Worm (Caenorhabditis elegans) whole organism, L3 larva: ENCODE data around the gene C27D6.3.
"Not testable (repeated sequence)": the region's sequence is repeated elsewhere in the genome, so short reads cannot be mapped to it uniquely, and the experiment has no call there.

Experiments
- ZK546.5 ChIP-seq: sonication (generic microtip); optimal IDR thresholded peaks from 2 replicates; lab custom pipeline; 2017; ENCODE audit warnings: missing biosample characterization, missing genetic modification characterization
- ama-1 ChIP-seq: fragments of 150-350 bp; optimal IDR thresholded peaks from 2 replicates; lab custom pipeline; 2018
- ceh-16 ChIP-seq: sonication (generic microtip); optimal IDR thresholded peaks from 2 replicates; lab custom pipeline; 2017; ENCODE audit warnings: missing biosample characterization, missing genetic modification characterization
- ceh-9 ChIP-seq: sonication (generic microtip); optimal IDR thresholded peaks from 2 replicates; lab custom pipeline; 2018; ENCODE audit warnings: missing biosample characterization, missing genetic modification characterization
- daf-12 ChIP-seq: fragments of 150-350 bp; optimal IDR thresholded peaks from 2 replicates; lab custom pipeline; 2014; ENCODE audit warnings: missing biosample characterization, missing genetic modification reagents, missing genetic modification characterization
- egl-27 ChIP-seq: sonication (generic microtip); optimal IDR thresholded peaks from 4 replicates; lab custom pipeline; 2017; ENCODE audit warnings: missing biosample characterization, missing genetic modification reagents, missing genetic modification characterization
- elt-1 ChIP-seq: fragments of 150-350 bp; optimal IDR thresholded peaks from 2 replicates; lab custom pipeline; 2014; ENCODE audit warnings: missing biosample characterization, missing genetic modification characterization
- elt-3 ChIP-seq, 3 experiments: fragments of 150-350 bp in 1 of 3; sonication (generic microtip) in 2 of 3; optimal IDR thresholded peaks; 2 replicates in 2 of 3; 4 replicates in 1 of 3; lab custom pipeline; 2014 to 2017; ENCODE audit warnings: missing biosample characterization in 3 of 3, missing genetic modification characterization in 3 of 3
- fkh-10 ChIP-seq: sonication (generic microtip); optimal IDR thresholded peaks from 2 replicates; lab custom pipeline; 2017; ENCODE audit warnings: missing biosample characterization, missing genetic modification reagents, missing genetic modification characterization
- fkh-2 ChIP-seq: fragments of 150-350 bp; optimal IDR thresholded peaks from 2 replicates; lab custom pipeline; 2014; ENCODE audit warnings: missing biosample characterization, missing genetic modification reagents, missing genetic modification characterization
- fos-1 ChIP-seq: fragments of 150-350 bp; optimal IDR thresholded peaks from 2 replicates; lab custom pipeline; 2014; ENCODE audit warnings: missing biosample characterization, missing genetic modification characterization
- lin-15B ChIP-seq: fragments of 150-350 bp; optimal IDR thresholded peaks from 2 replicates; lab custom pipeline; 2014; ENCODE audit warnings: missing biosample characterization, missing genetic modification characterization
- lin-39 ChIP-seq: fragments of 150-350 bp; optimal IDR thresholded peaks from 2 replicates; lab custom pipeline; 2018; ENCODE audit warnings: missing biosample characterization, missing genetic modification reagents, missing genetic modification characterization
- mdl-1 ChIP-seq: fragments of 150-350 bp; optimal IDR thresholded peaks from 2 replicates; lab custom pipeline; 2014; ENCODE audit warnings: missing biosample characterization, missing genetic modification characterization
- mml-1 ChIP-seq: fragments of 150-350 bp; sonication (generic microtip); optimal IDR thresholded peaks from 3 replicates; lab custom pipeline; 2014; ENCODE audit warnings: missing biosample characterization, missing genetic modification characterization
- nfya-1 ChIP-seq: sonication (generic microtip); optimal IDR thresholded peaks from 2 replicates; lab custom pipeline; 2017; ENCODE audit warnings: missing genetic modification characterization, mild to moderate bottlenecking, missing compliant biosample characterization, antibody characterized with exemption, moderate library complexity; ENCODE audit not compliant: insufficient read depth
- nhr-11 ChIP-seq: fragments of 150-350 bp; optimal IDR thresholded peaks from 2 replicates; lab custom pipeline; 2014; ENCODE audit warnings: missing biosample characterization, missing genetic modification characterization
- nhr-12 ChIP-seq: fragments of 150-350 bp; optimal IDR thresholded peaks from 2 replicates; lab custom pipeline; 2014; ENCODE audit warnings: missing biosample characterization, missing genetic modification characterization
- nhr-237 ChIP-seq: fragments of 150-350 bp; optimal IDR thresholded peaks from 2 replicates; lab custom pipeline; 2014; ENCODE audit warnings: missing biosample characterization, missing genetic modification characterization
- nhr-25 ChIP-seq: sonication (generic microtip); optimal IDR thresholded peaks from 2 replicates; lab custom pipeline; 2017; ENCODE audit warnings: missing biosample characterization, missing genetic modification characterization
- nhr-28 ChIP-seq: fragments of 150-350 bp; optimal IDR thresholded peaks from 2 replicates; lab custom pipeline; 2014; ENCODE audit warnings: missing biosample characterization, missing genetic modification characterization
- nhr-67 ChIP-seq: fragments of 150-350 bp; optimal IDR thresholded peaks from 2 replicates; lab custom pipeline; 2014; ENCODE audit warnings: missing biosample characterization, missing genetic modification characterization
- nhr-76 ChIP-seq: fragments of 150-350 bp; sonication (generic microtip); optimal IDR thresholded peaks from 5 replicates; lab custom pipeline; 2014; ENCODE audit warnings: missing biosample characterization, missing genetic modification characterization
- nhr-77 ChIP-seq: fragments of 150-350 bp; optimal IDR thresholded peaks from 2 replicates; lab custom pipeline; 2014; ENCODE audit warnings: missing biosample characterization, missing genetic modification characterization
- pqm-1 ChIP-seq: fragments of 150-350 bp; optimal IDR thresholded peaks from 2 replicates; lab custom pipeline; 2017; ENCODE audit warnings: missing biosample characterization, missing genetic modification characterization, inconsistent platforms
- sea-2 ChIP-seq: fragments of 150-350 bp; sonication (generic microtip); optimal IDR thresholded peaks from 4 replicates; lab custom pipeline; 2014; ENCODE audit warnings: missing biosample characterization, missing genetic modification reagents, missing genetic modification characterization
- skn-1 ChIP-seq: fragments of 150-350 bp; optimal IDR thresholded peaks from 2 replicates; lab custom pipeline; 2014; ENCODE audit warnings: missing biosample characterization, missing genetic modification characterization
- snpc-4 ChIP-seq: fragments of 150-350 bp; optimal IDR thresholded peaks from 2 replicates; lab custom pipeline; 2014; ENCODE audit warnings: missing biosample characterization, missing genetic modification characterization
- tbx-2 ChIP-seq: sonication (generic microtip); optimal IDR thresholded peaks from 2 replicates; lab custom pipeline; 2016; ENCODE audit warnings: mild to moderate bottlenecking, missing genetic modification characterization, missing compliant biosample characterization
- unc-62 ChIP-seq: fragments of 150-350 bp; sonication (generic microtip); optimal IDR thresholded peaks from 4 replicates; lab custom pipeline; 2014; ENCODE audit warnings: missing biosample characterization, missing genetic modification reagents, missing genetic modification characterization
- ztf-4 ChIP-seq: fragments of 150-350 bp; optimal IDR thresholded peaks from 2 replicates; lab custom pipeline; 2014; ENCODE audit warnings: missing biosample characterization, missing genetic modification characterization

Gene C27D6.3

ce11 chrII:5171610-5172009 is 2.7 kb downstream of the C27D6.3 start, which contains the start of gene C27D6.15:
Gene C27D6.15 (plus strand): TSS chrII:5171910.
- TF ChIP-seq nhr-237, result no peak
- no peak for TF ChIP-seq ceh-16 (tag; lab: Kevin White, UChicago)
- TF ChIP-seq ceh-9 (tag; lab: Kevin White, UChicago), result no peak
- TF ChIP-seq ZK546.5, result no peak
- no peak for TF ChIP-seq tbx-2 (tag; lab: Kevin White, UChicago)
- TF ChIP-seq daf-12, result no peak
- no peak for TF ChIP-seq ama-1

ce11 chrII:5170932-5171331 is 3.3 kb downstream of the C27D6.3 start, which contains the start of gene srb-1:
Gene srb-1 (minus strand): TSS chrII:5171032.
- TF ChIP-seq fos-1 (tag; lab: Kevin White, UChicago), result no peak

ce11 chrII:5166738-5167137 is 7.5 kb downstream of the C27D6.3 start, which contains the start of gene srb-3:
Gene srb-3 (minus strand): TSS chrII:5166838.
- TF ChIP-seq lin-39 (tag; lab: Kevin White, UChicago), result no peak
- no peak for TF ChIP-seq ZK546.5

ce11 chrII:5163283-5163682 is 11.0 kb downstream of the C27D6.3 start, which contains the start of gene srb-5:
Gene srb-5 (minus strand): TSS chrII:5163383.
- TF ChIP-seq lin-15B (no peak), nhr-11 (tag; lab: Kevin White, UChicago) (no peak), ztf-4 (tag; lab: Kevin White, UChicago) (no peak), fos-1 (tag; lab: Kevin White, UChicago) (no peak), mdl-1 (tag; lab: Kevin White, UChicago) (no peak), nfya-1 (tag; lab: Kevin White, UChicago) (no peak), skn-1 (no peak), snpc-4 (tag; lab: Kevin White, UChicago) (no peak), nhr-25 (tag; lab: Kevin White, UChicago) (no peak)

ce11 chrII:5161102-5161501 is 13.2 kb downstream of the C27D6.3 start, which contains the start of gene C27D6.11:
Gene C27D6.11 (minus strand): TSS chrII:5161202.
- TF ChIP-seq pqm-1 (tag; lab: Kevin White, UChicago), result no peak
- TF ChIP-seq, all 47 proteins: peak for 0

- not testable (repeated sequence) for TF ChIP-seq nhr-76 (tag; lab: Kevin White, UChicago); elt-1 (tag; lab: Kevin White, UChicago); elt-3 (tag; optimal IDR thresholded peaks at IDR 0.05; lab: Kevin White, UChicago)
Observed at ce11 chrII:5158774-5159173, 15.5 kb downstream of the C27D6.3 start, which contains the start of gene F58A6.9. Gene F58A6.9 (minus strand): TSS chrII:5158874.

DNA sequence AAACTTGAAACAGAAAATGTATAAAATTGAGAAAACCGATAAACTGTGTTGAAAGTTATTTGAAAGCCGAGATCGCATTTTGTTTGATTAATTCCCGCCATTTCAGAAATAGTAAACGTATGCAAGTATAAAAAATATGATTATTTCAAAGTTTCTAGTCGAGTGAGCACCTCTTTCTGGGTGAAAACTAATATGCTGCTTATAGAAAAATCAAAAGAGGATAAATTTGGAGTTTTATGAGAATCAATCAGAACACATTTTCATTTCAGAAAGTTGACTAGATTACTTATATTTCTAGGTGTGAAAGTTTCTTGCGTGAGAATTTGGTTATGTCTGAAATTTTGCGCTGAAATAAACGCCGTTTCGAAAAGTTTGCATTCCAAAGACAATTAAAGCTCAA is 16.7 kb downstream of the C27D6.3 start, which contains the start of gene srb-13:
srb-13 (minus strand) TSS at position 101 of the 400 bp plus-strand sequence.
- TF ChIP-seq unc-62 (GFP tag; lab: Kevin White, UChicago) (no peak), nhr-77 (tag; lab: Kevin White, UChicago) (no peak), elt-3 (tag; optimal IDR thresholded peaks at IDR 0.05; lab: Kevin White, UChicago) (no peak), nhr-11 (tag; lab: Kevin White, UChicago) (no peak), lin-39 (tag; lab: Kevin White, UChicago) (no peak), sea-2 (GFP tag; lab: Kevin White, UChicago) (no peak), nhr-67 (no peak), fkh-10 (GFP tag; lab: Kevin White, UChicago) (no peak), egl-27 (tag; lab: Kevin White, UChicago) (no peak), ama-1 (no peak), nhr-76 (tag; lab: Kevin White, UChicago) (no peak), nhr-12 (no peak), fkh-2 (tag; lab: Kevin White, UChicago) (no peak), mml-1 (no peak), nhr-28 (tag; lab: Kevin White, UChicago) (no peak)
